Worm (Caenorhabditis elegans) whole organism, L4 larva: ENCODE results near the gene alh-4.

Source experiments
- F44E2.7 ChIP-seq: fragments of 200-800 bp; sonication (Bioruptor generic); IDR thresholded peaks from 2 replicates; pipeline ENCODE4 v2.1.2; 2022; ENCODE audit warnings: missing genetic modification characterization, missing compliant biosample characterization
- T26A8.4 ChIP-seq: fragments of 200-800 bp; sonication (Bioruptor generic); IDR thresholded peaks from 2 replicates; pipeline ENCODE4 v1.3.6; 2022; ENCODE audit warnings: missing genetic modification characterization, missing compliant biosample characterization
- Y75B8A.6 ChIP-seq: fragments of 200-800 bp; sonication (Bioruptor generic); IDR thresholded peaks from 2 replicates; pipeline ENCODE4 v1.3.6; 2022; ENCODE audit warnings: missing genetic modification reagents, missing genetic modification characterization, missing compliant biosample characterization
- aha-1 ChIP-seq: fragments of 150-350 bp; peaks from one replicate; lab custom pipeline; 2014; ENCODE audit warnings: missing biosample characterization, missing genetic modification characterization
- arid-1 ChIP-seq: fragments of 200-800 bp; sonication (Bioruptor generic); conservative IDR thresholded peaks from 2 replicates; pipeline ENCODE4 v1.3.6; 2022; ENCODE audit warnings: missing genetic modification reagents, missing genetic modification characterization, missing compliant biosample characterization
- attf-4 ChIP-seq: sonication (generic microtip); optimal IDR thresholded peaks from 3 replicates; lab custom pipeline; 2017; ENCODE audit warnings: missing biosample characterization, missing genetic modification characterization
- ceh-28 ChIP-seq: fragments of 150-350 bp; optimal IDR thresholded peaks from 2 replicates; lab custom pipeline; 2014; ENCODE audit warnings: missing biosample characterization, missing genetic modification reagents, missing genetic modification characterization
- ceh-44 ChIP-seq: fragments of 200-800 bp; sonication (Bioruptor generic); IDR thresholded peaks from 2 replicates; pipeline ENCODE4 v1.3.6; 2022; ENCODE audit warnings: missing genetic modification reagents, missing genetic modification characterization, missing compliant biosample characterization
- ceh-62 ChIP-seq: sonication (generic microtip); optimal IDR thresholded peaks from 2 replicates; lab custom pipeline; 2017; ENCODE audit warnings: missing biosample characterization, missing genetic modification characterization
- daf-16 ChIP-seq, 3 experiments: sonication (generic microtip); optimal IDR thresholded peaks; 2 replicates each; lab custom pipeline; 2016 to 2017; ENCODE audit warnings: missing genetic modification characterization in 3 of 3, missing genetic modification reagents in 3 of 3, mild to moderate bottlenecking in 2 of 3, missing compliant biosample characterization in 2 of 3, missing biosample characterization in 1 of 3, moderate library complexity in 1 of 3
- dpl-1 ChIP-seq: fragments of 150-350 bp; optimal IDR thresholded peaks from 2 replicates; lab custom pipeline; 2014; ENCODE audit warnings: missing biosample characterization, missing genetic modification reagents, missing genetic modification characterization
- dve-1 ChIP-seq: sonication (generic microtip); optimal IDR thresholded peaks from 2 replicates; lab custom pipeline; 2017; ENCODE audit warnings: antibody characterized with exemption, mild to moderate bottlenecking, missing genetic modification characterization, missing compliant biosample characterization; ENCODE audit not compliant: insufficient read depth
- fkh-10 ChIP-seq: fragments of 150-350 bp; optimal IDR thresholded peaks from 2 replicates; lab custom pipeline; 2014; ENCODE audit warnings: missing biosample characterization, missing genetic modification reagents, missing genetic modification characterization
- lin-13 ChIP-seq: fragments of 150-350 bp; optimal IDR thresholded peaks from 2 replicates; lab custom pipeline; 2014; ENCODE audit warnings: missing biosample characterization, missing genetic modification reagents, missing genetic modification characterization
- lin-38 ChIP-seq: fragments of 200-800 bp; sonication (Bioruptor generic); IDR thresholded peaks from 2 replicates; pipeline ENCODE4 v1.3.6; 2022; ENCODE audit warnings: missing genetic modification reagents, missing genetic modification characterization, missing compliant biosample characterization
- madf-5 ChIP-seq, 2 experiments: fragments of 200-800 bp; sonication (Bioruptor generic); IDR thresholded peaks; 2 replicates each; pipeline ENCODE4 v1.3.6; 2022; ENCODE audit warnings: missing compliant biosample characterization in 2 of 2, missing genetic modification characterization in 2 of 2
- mep-1 ChIP-seq: fragments of 150-350 bp; sonication (generic microtip); optimal IDR thresholded peaks from 3 replicates; lab custom pipeline; 2014; ENCODE audit warnings: missing biosample characterization, missing genetic modification characterization
- mes-2 ChIP-seq: sonication (generic microtip); optimal IDR thresholded peaks from 2 replicates; lab custom pipeline; 2016; ENCODE audit warnings: missing genotype, mild to moderate bottlenecking, missing genetic modification characterization, missing compliant biosample characterization; ENCODE audit not compliant: poor library complexity, severe bottlenecking
- nhr-102 ChIP-seq: sonication (generic microtip); optimal IDR thresholded peaks from 2 replicates; lab custom pipeline; 2016; ENCODE audit warnings: mild to moderate bottlenecking, missing genetic modification characterization, moderate library complexity, missing compliant biosample characterization
- nhr-11 ChIP-seq: fragments of 150-350 bp; optimal IDR thresholded peaks from 2 replicates; lab custom pipeline; 2014; ENCODE audit warnings: missing biosample characterization, missing genetic modification characterization
- nhr-111 ChIP-seq: fragments of 200-800 bp; sonication (Bioruptor generic); optimal IDR thresholded peaks from 2 replicates; lab custom pipeline; 2018; ENCODE audit warnings: mild to moderate bottlenecking, missing genetic modification characterization, missing compliant biosample characterization
- nhr-28 ChIP-seq: fragments of 150-350 bp; optimal IDR thresholded peaks from 2 replicates; lab custom pipeline; 2014; ENCODE audit warnings: missing biosample characterization, missing genetic modification characterization
- pha-4 ChIP-seq, 2 experiments: fragments of 150-350 bp in 1 of 2; fragments of 200-800 bp in 1 of 2; sonication (Bioruptor generic) in 1 of 2; IDR thresholded peaks in 1 of 2; optimal IDR thresholded peaks in 1 of 2; 2 replicates each; pipeline versions ENCODE4 v1.3.6 to Lab custom; 2014 to 2022; ENCODE audit warnings: missing genetic modification characterization in 2 of 2, missing genetic modification reagents in 2 of 2, missing biosample characterization in 1 of 2, missing compliant biosample characterization in 1 of 2
- pqm-1 ChIP-seq: sonication (generic microtip); optimal IDR thresholded peaks from 2 replicates; lab custom pipeline; 2017; ENCODE audit warnings: missing biosample characterization, missing genetic modification characterization
- snpc-1.2 ChIP-seq: fragments of 200-800 bp; sonication (Bioruptor generic); IDR thresholded peaks from 2 replicates; pipeline ENCODE4 v1.3.6; 2022; ENCODE audit warnings: missing genetic modification reagents, missing genetic modification characterization, missing compliant biosample characterization
- spr-3 ChIP-seq: fragments of 200-800 bp; sonication (Bioruptor generic); optimal IDR thresholded peaks from 2 replicates; lab custom pipeline; 2018; ENCODE audit warnings: mild to moderate bottlenecking, missing genetic modification characterization, missing compliant biosample characterization
- unc-62 ChIP-seq, 3 experiments: fragments of 150-350 bp in 1 of 3; sonication (generic microtip); optimal IDR thresholded peaks in 2 of 3; peaks in 1 of 3; 1 replicate in 1 of 3; 2 replicates in 2 of 3; lab custom pipeline; 2014 to 2017; ENCODE audit warnings: missing biosample characterization in 3 of 3, missing genetic modification characterization in 3 of 3, missing genetic modification reagents in 3 of 3, missing genotype in 1 of 3
- zfp-3 ChIP-seq: fragments of 200-800 bp; sonication (Bioruptor generic); conservative IDR thresholded peaks from 2 replicates; pipeline ENCODE4 v1.3.6; 2022; ENCODE audit warnings: missing genetic modification reagents, missing genetic modification characterization, missing compliant biosample characterization
- zip-11 ChIP-seq: fragments of 200-800 bp; sonication (Bioruptor generic); IDR thresholded peaks from 2 replicates; pipeline ENCODE4 v1.3.6; 2022; ENCODE audit warnings: missing genetic modification characterization, missing compliant biosample characterization
- zip-2 ChIP-seq: fragments of 150-350 bp; optimal IDR thresholded peaks from 2 replicates; lab custom pipeline; 2014; ENCODE audit warnings: missing biosample characterization, missing genetic modification characterization

alh-4 gene

DNA sequence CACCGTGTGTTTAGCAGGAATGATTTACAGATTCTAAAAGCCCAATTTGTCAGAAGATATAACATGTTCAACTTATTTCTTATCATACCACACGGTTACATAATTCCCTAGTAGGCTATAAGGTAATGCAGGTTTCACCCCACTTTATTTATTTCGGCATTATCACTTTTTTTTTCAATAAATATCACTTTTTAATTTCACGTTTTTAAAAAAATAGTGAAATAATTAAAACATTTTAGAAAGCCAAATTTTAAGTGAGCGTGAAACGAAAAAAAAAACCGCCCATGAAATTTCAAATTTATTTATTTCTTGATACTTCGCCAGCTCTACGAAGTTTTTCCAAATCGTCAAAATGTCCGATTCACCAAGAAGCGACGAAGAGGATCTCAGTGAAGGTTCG, 18.6 kb upstream of the alh-4 start, which contains the start of gene fbxa-196:
fbxa-196 (plus strand) TSS at position 301 of the 400 bp plus-strand sequence.
- TF ChIP-seq ceh-44 (GFP tag; lab: Robert Waterston, UW) (no peak), nhr-111 (no peak), zip-11 (GFP tag; lab: Robert Waterston, UW) (no peak), lin-13 (GFP tag; lab: Kevin White, UChicago) (no peak), zip-2 (tag; lab: Kevin White, UChicago) (no peak), attf-4 (tag; lab: Kevin White, UChicago) (no peak), T26A8.4 (GFP tag; lab: Robert Waterston, UW) (no peak), madf-5 (GFP tag; IDR thresholded peaks at IDR 0.05; lab: Robert Waterston, UW) (no peak), lin-38 (no peak), mep-1 (tag; lab: Kevin White, UChicago) (no peak), Y75B8A.6 (no peak), dpl-1 (no peak), pha-4 (GFP tag; IDR thresholded peaks at IDR 0.05; lab: Robert Waterston, UW) (no peak), pha-4 (tag; optimal IDR thresholded peaks at IDR 0.05; lab: Kevin White, UChicago) (no peak), fkh-10 (GFP tag; lab: Kevin White, UChicago) (no peak), zfp-3 (GFP tag; lab: Robert Waterston, UW) (no peak), spr-3 (GFP tag; lab: Kevin White, UChicago) (no peak), snpc-1.2 (GFP tag; lab: Robert Waterston, UW) (no peak), unc-62 (GFP tag; optimal IDR thresholded peaks at IDR 0.05 in 1 of 2; lab: Kevin White, UChicago) (no peak), unc-62 (tag; optimal IDR thresholded peaks at IDR 0.05; lab: Kevin White, UChicago) (no peak)

DNA sequence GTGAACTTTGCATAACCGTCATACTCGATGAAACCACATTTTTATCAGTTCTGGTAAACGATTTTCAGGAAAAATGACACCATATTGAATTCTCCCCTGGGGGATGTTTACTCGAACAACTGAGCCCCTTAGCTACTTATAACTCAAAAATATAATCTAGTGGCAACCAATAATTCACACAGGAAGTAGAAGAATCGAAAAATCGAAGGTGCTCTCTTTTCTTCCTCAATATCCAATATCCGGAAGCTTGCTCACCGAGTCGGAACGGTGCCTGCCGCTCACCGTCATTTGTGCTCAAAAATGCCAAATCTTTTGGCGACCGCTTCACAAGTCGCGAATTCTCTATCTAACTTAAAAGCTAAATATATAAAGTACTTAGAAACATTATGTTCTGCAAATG, 12.3 kb upstream of the alh-4 start, which contains the start of gene T05H4.3:
T05H4.3 (plus strand) TSS at position 301 of the 400 bp plus-strand sequence.
- TF ChIP-seq nhr-11 (tag; lab: Kevin White, UChicago) (no peak), aha-1 (tag; lab: Kevin White, UChicago) (peak; percentile 65)

DNA sequence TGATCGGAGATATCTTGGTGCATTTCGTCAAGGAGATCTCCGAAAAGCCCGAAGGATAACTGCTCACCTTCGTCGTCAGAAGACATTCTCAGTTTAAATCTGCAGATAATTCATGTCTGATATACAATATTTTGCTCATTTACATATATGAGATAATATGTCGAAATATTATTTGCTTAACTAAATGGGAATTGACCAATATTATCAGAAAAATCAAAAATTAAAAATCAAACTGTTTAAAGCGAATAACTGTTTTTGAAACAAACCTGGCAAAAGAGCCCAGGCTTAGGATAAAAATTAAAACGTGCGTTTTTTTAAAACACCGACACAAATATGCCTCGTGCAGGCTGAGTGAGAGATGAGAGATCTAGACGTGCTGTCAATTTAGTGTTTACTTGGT, 11.9 kb upstream of the alh-4 start, which contains the start of gene T05H4.15:
T05H4.15 (minus strand) TSS at position 101 of the 400 bp plus-strand sequence.
- TF ChIP-seq unc-62 (GFP tag; optimal IDR thresholded peaks at IDR 0.05 in 1 of 2; lab: Kevin White, UChicago) (no peak), unc-62 (tag; optimal IDR thresholded peaks at IDR 0.05; lab: Kevin White, UChicago) (no peak), nhr-102 (no peak), ceh-28 (no peak), Y75B8A.6 (no peak), zip-11 (GFP tag; lab: Robert Waterston, UW) (no peak)

DNA sequence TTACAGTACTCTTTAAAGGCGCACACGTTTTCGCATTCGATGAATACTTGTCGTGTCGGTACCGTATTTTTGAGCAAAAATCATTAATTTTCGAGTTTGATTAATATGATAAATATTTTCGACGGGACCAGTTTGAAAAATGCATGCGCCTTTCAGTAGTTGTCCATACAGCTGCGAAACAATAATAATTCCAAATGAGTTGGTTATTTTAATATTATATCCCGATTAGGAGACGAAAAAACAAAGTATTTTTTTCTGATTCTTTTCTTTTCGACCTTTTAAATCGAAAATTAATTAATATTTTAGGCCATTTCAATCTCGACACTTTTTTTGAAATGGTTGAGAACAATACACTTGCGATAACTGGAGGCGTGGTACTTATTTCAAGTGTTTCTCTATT, 8.9 kb upstream of the alh-4 start, which contains the start of gene T05H4.4:
T05H4.4 (plus strand) TSS at position 301 of the 400 bp plus-strand sequence.
- TF ChIP-seq F44E2.7 (GFP tag; lab: Robert Waterston, UW) (no peak), madf-5 (GFP tag; IDR thresholded peaks at IDR 0.05; lab: Robert Waterston, UW) (no peak)

DNA sequence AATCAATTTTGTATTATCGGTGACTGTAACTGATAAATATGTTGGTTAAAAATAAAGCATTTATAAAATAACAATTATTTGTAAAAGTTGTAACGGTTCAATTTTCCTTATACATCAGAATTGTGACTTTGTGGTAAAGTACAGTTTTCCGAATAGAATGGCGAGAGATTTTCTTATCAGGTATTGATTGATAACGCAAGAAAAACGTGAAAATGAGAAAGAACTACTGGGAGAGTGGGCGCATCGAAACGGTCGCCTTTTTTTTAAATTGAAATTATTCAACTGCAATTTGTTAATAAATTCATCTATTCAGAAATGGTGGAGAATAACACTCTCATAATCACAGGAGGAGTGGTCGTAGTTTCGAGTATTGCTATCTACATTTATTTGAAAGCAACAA, 6.6 kb upstream of the alh-4 start, which contains the start of gene hpo-19:
hpo-19 (plus strand) TSS at position 314 of the 400 bp plus-strand sequence.
- TF ChIP-seq lin-13 (GFP tag; lab: Kevin White, UChicago), result peak; percentile 16
- TF ChIP-seq nhr-28, result peak; percentile 25
- no peak for TF ChIP-seq daf-16 (GFP tag; optimal IDR thresholded peaks at IDR 0.05; lab: Kevin White, UChicago)
- peak; percentile 43 for TF ChIP-seq daf-16 (tag; optimal IDR thresholded peaks at IDR 0.05; lab: Kevin White, UChicago)
- no peak for TF ChIP-seq arid-1 (GFP tag; lab: Robert Waterston, UW)
- peak; percentile 31 for TF ChIP-seq pqm-1 (tag; lab: Kevin White, UChicago)
- peak; percentile 26; the same call in 1 of the 2 replicates for TF ChIP-seq pha-4 (GFP tag; IDR thresholded peaks at IDR 0.05; lab: Robert Waterston, UW)
- no peak for TF ChIP-seq pha-4 (tag; optimal IDR thresholded peaks at IDR 0.05; lab: Kevin White, UChicago)
- TF ChIP-seq ceh-62 (tag; lab: Kevin White, UChicago), result no peak
- peak; percentile 23 for TF ChIP-seq mes-2 (tag; lab: Kevin White, UChicago)
- TF ChIP-seq dve-1 (tag; lab: Kevin White, UChicago), result peak; percentile 21
